Fruit fly (Drosophila melanogaster) whole organism, prepupa: ENCODE measurements around the gene CG5888.

ENCODE experiments used
- Blimp-1 ChIP-seq: fragments of 200-800 bp; sonication (Bioruptor generic); optimal IDR thresholded peaks from 3 replicates; lab custom pipeline; 2017; ENCODE audit warnings: missing biosample characterization, missing genetic modification characterization, mild to moderate bottlenecking, moderate library complexity, missing genetic modification reagents
- CG10631 ChIP-seq: fragments of 200-800 bp; sonication (Bioruptor generic); optimal IDR thresholded peaks from 2 replicates; lab custom pipeline; 2016; ENCODE audit warnings: missing biosample characterization, missing genetic modification characterization
- CG10669 ChIP-seq: fragments of 200-800 bp; sonication (Bioruptor generic); optimal IDR thresholded peaks from 3 replicates; lab custom pipeline; 2018; ENCODE audit warnings: missing biosample characterization, mild to moderate bottlenecking, missing genetic modification characterization, moderate library complexity
- CG11294 ChIP-seq: fragments of 200-800 bp; sonication (Bioruptor generic); IDR thresholded peaks from 2 replicates; pipeline ENCODE4 v1.3.6; 2022; ENCODE audit warnings: missing biosample characterization, missing genetic modification characterization
- CG11762 ChIP-seq: fragments of 200-800 bp; sonication (Bioruptor generic); optimal IDR thresholded peaks from 3 replicates; lab custom pipeline; 2016; ENCODE audit warnings: missing biosample characterization, missing genetic modification characterization; ENCODE audit not compliant: insufficient read depth
- CG11902 ChIP-seq: fragments of 200-800 bp; sonication (Bioruptor generic); optimal IDR thresholded peaks from 3 replicates; lab custom pipeline; 2016; ENCODE audit warnings: missing biosample characterization, missing genetic modification characterization
- CG15336 ChIP-seq: fragments of 200-800 bp; sonication (Bioruptor generic); IDR thresholded peaks from 2 replicates; pipeline ENCODE4 v1.3.6; 2022; ENCODE audit warnings: missing biosample characterization, missing genetic modification characterization
- CG1621 ChIP-seq: fragments of 200-800 bp; sonication (Bioruptor generic); optimal IDR thresholded peaks from 3 replicates; lab custom pipeline; 2018; ENCODE audit warnings: missing biosample characterization, mild to moderate bottlenecking, missing genetic modification characterization
- CG31627 ChIP-seq: fragments of 200-800 bp; sonication (Bioruptor generic); optimal IDR thresholded peaks from 3 replicates; lab custom pipeline; 2016; ENCODE audit warnings: missing biosample characterization, missing genetic modification characterization
- CG34406 ChIP-seq: fragments of 200-800 bp; sonication (Bioruptor generic); optimal IDR thresholded peaks from 3 replicates; lab custom pipeline; 2016; ENCODE audit warnings: missing biosample characterization, missing genetic modification characterization
- CG3919 ChIP-seq: fragments of 200-800 bp; sonication (Bioruptor generic); optimal IDR thresholded peaks from 3 replicates; lab custom pipeline; 2016; ENCODE audit warnings: missing biosample characterization, missing genetic modification characterization
- CG4318 ChIP-seq: fragments of 200-800 bp; sonication (Bioruptor generic); optimal IDR thresholded peaks from 3 replicates; lab custom pipeline; 2017; ENCODE audit warnings: missing biosample characterization, mild to moderate bottlenecking, missing genetic modification characterization
- CG6163 ChIP-seq: fragments of 200-800 bp; sonication (Bioruptor generic); IDR thresholded peaks from 3 replicates; pipeline ENCODE4 v1.3.6; 2022; ENCODE audit warnings: missing biosample characterization, missing genetic modification characterization
- CG6792 ChIP-seq: fragments of 200-800 bp; sonication (Bioruptor generic); optimal IDR thresholded peaks from 3 replicates; lab custom pipeline; 2016; ENCODE audit warnings: missing biosample characterization, missing genetic modification characterization
- CG6808 ChIP-seq: fragments of 200-800 bp; sonication (Bioruptor generic); optimal IDR thresholded peaks from 3 replicates; lab custom pipeline; 2017; ENCODE audit warnings: missing biosample characterization, missing genetic modification characterization, mild to moderate bottlenecking, moderate library complexity, missing genetic modification reagents
- CG6854 ChIP-seq: fragments of 200-800 bp; sonication (Bioruptor generic); optimal IDR thresholded peaks from 2 replicates; lab custom pipeline; 2017; ENCODE audit warnings: missing biosample characterization, mild to moderate bottlenecking, missing genetic modification characterization
- CG7368 ChIP-seq: fragments of 200-800 bp; sonication (Bioruptor generic); optimal IDR thresholded peaks from 3 replicates; lab custom pipeline; 2016; ENCODE audit warnings: missing biosample characterization, missing genetic modification characterization
- CG8119 ChIP-seq: fragments of 200-800 bp; sonication (Bioruptor generic); IDR thresholded peaks from 3 replicates; pipeline ENCODE4 v1.3.6; 2022; ENCODE audit warnings: missing biosample characterization, missing genetic modification characterization
- CG8632 ChIP-seq: fragments of 200-800 bp; sonication (Bioruptor generic); optimal IDR thresholded peaks from 3 replicates; lab custom pipeline; 2016; ENCODE audit warnings: missing biosample characterization, missing genetic modification characterization
- CG9139 ChIP-seq: fragments of 200-800 bp; sonication (Bioruptor generic); optimal IDR thresholded peaks from 3 replicates; lab custom pipeline; 2017; ENCODE audit warnings: missing biosample characterization, mild to moderate bottlenecking, missing genetic modification characterization
- Eip93F ChIP-seq: fragments of 200-800 bp; sonication (Bioruptor generic); optimal IDR thresholded peaks from 2 replicates; lab custom pipeline; 2016; ENCODE audit warnings: missing biosample characterization, mild to moderate bottlenecking, missing genetic modification characterization
- Ets21C ChIP-seq: fragments of 200-800 bp; sonication (Bioruptor generic); optimal IDR thresholded peaks from 3 replicates; lab custom pipeline; 2016; ENCODE audit warnings: missing biosample characterization, missing genetic modification characterization
- Ets96B ChIP-seq: fragments of 200-800 bp; optimal IDR thresholded peaks from 2 replicates; lab custom pipeline; 2019; ENCODE audit warnings: missing biosample characterization, mild to moderate bottlenecking, missing genetic modification characterization, moderate library complexity
- Gug ChIP-seq: fragments of 200-800 bp; sonication (Bioruptor generic); IDR thresholded peaks from 2 replicates; pipeline ENCODE4 v1.3.6; 2022; ENCODE audit warnings: missing biosample characterization, missing genetic modification characterization
- Hr38 ChIP-seq: sonication (Bioruptor generic); optimal IDR thresholded peaks from 2 replicates; lab custom pipeline; 2016; ENCODE audit warnings: missing biosample characterization, missing genetic modification characterization
- Hr39 ChIP-seq: fragments of 200-800 bp; sonication (Bioruptor generic); optimal IDR thresholded peaks from 2 replicates; lab custom pipeline; 2016; ENCODE audit warnings: missing biosample characterization, missing genetic modification characterization
- Hr4 ChIP-seq: fragments of 200-800 bp; sonication (Bioruptor generic); optimal IDR thresholded peaks from 3 replicates; lab custom pipeline; 2016; ENCODE audit warnings: missing biosample characterization, missing genetic modification characterization
- Lpt ChIP-seq: fragments of 200-800 bp; sonication (Bioruptor generic); optimal IDR thresholded peaks from 3 replicates; lab custom pipeline; 2016; ENCODE audit warnings: missing biosample characterization, missing genetic modification characterization
- OdsH ChIP-seq: fragments of 200-800 bp; sonication (Bioruptor generic); optimal IDR thresholded peaks from 3 replicates; lab custom pipeline; 2016; ENCODE audit warnings: missing biosample characterization, missing genetic modification characterization
- Smox ChIP-seq: fragments of 200-800 bp; sonication (Bioruptor generic); optimal IDR thresholded peaks from 3 replicates; lab custom pipeline; 2016; ENCODE audit warnings: missing biosample characterization, missing genetic modification characterization
- Sox102F ChIP-seq: fragments of 200-800 bp; sonication (Bioruptor generic); optimal IDR thresholded peaks from 2 replicates; lab custom pipeline; 2016; ENCODE audit warnings: missing biosample characterization, mild to moderate bottlenecking, missing genetic modification characterization
- Sox14 ChIP-seq: fragments of 200-800 bp; sonication (Bioruptor generic); optimal IDR thresholded peaks from 3 replicates; lab custom pipeline; 2016; ENCODE audit warnings: missing biosample characterization, missing genetic modification characterization
- Sox15 ChIP-seq: fragments of 200-800 bp; sonication (Bioruptor generic); optimal IDR thresholded peaks from 3 replicates; lab custom pipeline; 2016; ENCODE audit warnings: missing biosample characterization, missing genetic modification characterization
- achi ChIP-seq: fragments of 200-800 bp; sonication (Bioruptor generic); optimal IDR thresholded peaks from 3 replicates; lab custom pipeline; 2016; ENCODE audit warnings: missing biosample characterization, missing genetic modification characterization
- acj6 ChIP-seq: fragments of 200-800 bp; sonication (Bioruptor generic); optimal IDR thresholded peaks from 3 replicates; lab custom pipeline; 2016; ENCODE audit warnings: missing biosample characterization, missing genetic modification characterization
- cyc ChIP-seq: fragments of 200-800 bp; sonication (Bioruptor generic); optimal IDR thresholded peaks from 3 replicates; lab custom pipeline; 2016; ENCODE audit warnings: missing biosample characterization, missing genetic modification characterization
- dac ChIP-seq: fragments of 200-800 bp; sonication (Bioruptor generic); optimal IDR thresholded peaks from 2 replicates; lab custom pipeline; 2017; ENCODE audit warnings: missing biosample characterization, mild to moderate bottlenecking, missing genetic modification characterization
- dsx ChIP-seq: fragments of 200-800 bp; optimal IDR thresholded peaks from 3 replicates; lab custom pipeline; 2019; ENCODE audit warnings: missing biosample characterization, mild to moderate bottlenecking, missing genetic modification characterization, moderate library complexity; ENCODE audit not compliant: poor library complexity, severe bottlenecking
- eg ChIP-seq: fragments of 200-800 bp; sonication (Bioruptor generic); IDR thresholded peaks from 3 replicates; pipeline ENCODE4 v1.3.6; 2022; ENCODE audit warnings: missing biosample characterization, missing genetic modification characterization
- esn ChIP-seq: fragments of 200-800 bp; sonication (Bioruptor generic); optimal IDR thresholded peaks from 2 replicates; lab custom pipeline; 2016; ENCODE audit warnings: missing biosample characterization, mild to moderate bottlenecking, missing genetic modification characterization, moderate library complexity
- fd59A ChIP-seq: fragments of 200-800 bp; sonication (Bioruptor generic); optimal IDR thresholded peaks from 2 replicates; lab custom pipeline; 2017; ENCODE audit warnings: missing biosample characterization, mild to moderate bottlenecking, missing genetic modification characterization, missing genetic modification reagents
- fd85E ChIP-seq: fragments of 200-800 bp; sonication (Bioruptor generic); optimal IDR thresholded peaks from 3 replicates; lab custom pipeline; 2016; ENCODE audit warnings: missing biosample characterization, missing genetic modification characterization
- fkh ChIP-seq: fragments of 200-800 bp; sonication (Bioruptor generic); optimal IDR thresholded peaks from 3 replicates; lab custom pipeline; 2017; ENCODE audit warnings: missing biosample characterization, mild to moderate bottlenecking, missing genetic modification characterization, moderate library complexity
- net ChIP-seq: fragments of 200-800 bp; sonication (Bioruptor generic); optimal IDR thresholded peaks from 3 replicates; lab custom pipeline; 2016; ENCODE audit warnings: missing biosample characterization, missing genetic modification characterization
- pdm3 ChIP-seq: fragments of 200-800 bp; sonication (Bioruptor generic); optimal IDR thresholded peaks from 3 replicates; lab custom pipeline; 2016; ENCODE audit warnings: missing biosample characterization, missing genetic modification characterization
- salr ChIP-seq, 2 experiments: fragments of 200-800 bp; sonication (Bioruptor generic); optimal IDR thresholded peaks; 3 replicates each; lab custom pipeline; 2016 to 2018; ENCODE audit warnings: missing biosample characterization in 2 of 2, missing genetic modification characterization in 2 of 2, mild to moderate bottlenecking in 1 of 2
- spab ChIP-seq: fragments of 200-800 bp; sonication (Bioruptor generic); optimal IDR thresholded peaks from 2 replicates; lab custom pipeline; 2017; ENCODE audit warnings: missing biosample characterization, mild to moderate bottlenecking, missing genetic modification characterization, missing genetic modification reagents
- ss ChIP-seq, 2 experiments: fragments of 200-800 bp; sonication (Bioruptor generic); optimal IDR thresholded peaks; 2 replicates in 1 of 2; 3 replicates in 1 of 2; lab custom pipeline; 2017 to 2018; ENCODE audit warnings: mild to moderate bottlenecking in 2 of 2, missing biosample characterization in 2 of 2, missing genetic modification characterization in 2 of 2, moderate library complexity in 1 of 2
- svp ChIP-seq: fragments of 200-800 bp; sonication (Bioruptor generic); peaks from one replicate; lab custom pipeline; 2016; ENCODE audit warnings: missing biosample characterization, missing genetic modification characterization
- topi ChIP-seq: fragments of 200-800 bp; sonication (Bioruptor generic); optimal IDR thresholded peaks from 3 replicates; lab custom pipeline; 2016; ENCODE audit warnings: missing biosample characterization, missing genetic modification characterization

CG5888 gene

dm6 chr2L:16448451-16449206, at the start of gene CG5888:
CG5888 (minus strand) TSS chr2L:16448469.
- TF ChIP-seq eg (GFP tag; lab: Robert Waterston, UW): peak; percentile 82
- TF ChIP-seq CG6792 (GFP tag; lab: Kevin White, UChicago): peak; percentile 77
- TF ChIP-seq CG4318 (GFP tag; lab: Kevin White, UChicago): peak; percentile 60
- TF ChIP-seq Hr4 (GFP tag; lab: Kevin White, UChicago): peak; percentile 48
- TF ChIP-seq topi (GFP tag; lab: Kevin White, UChicago): peak; percentile 36
- TF ChIP-seq fd85E: peak; percentile 24
- peak; percentile 83 for TF ChIP-seq CG10631 (GFP tag; lab: Kevin White, UChicago)
- peak; percentile 77 for TF ChIP-seq OdsH
- TF ChIP-seq achi: peak; percentile 83
- peak; percentile 72 for TF ChIP-seq esn
- no peak for TF ChIP-seq Eip93F (GFP tag; lab: Kevin White, UChicago)
- TF ChIP-seq CG3919 (GFP tag; lab: Kevin White, UChicago): peak; percentile 54
- peak; percentile 36 for TF ChIP-seq net (GFP tag; lab: Kevin White, UChicago)
- TF ChIP-seq CG7368 (GFP tag; lab: Kevin White, UChicago): peak; percentile 49
- peak; percentile 33 for TF ChIP-seq CG11762 (GFP tag; lab: Kevin White, UChicago)
- TF ChIP-seq fd59A: peak; percentile 25
- TF ChIP-seq CG11294 (GFP tag; lab: Robert Waterston, UW): peak; percentile 57
- TF ChIP-seq Hr39: no peak
- TF ChIP-seq Sox102F: peak; percentile 16
- peak; percentile 47 for TF ChIP-seq CG10669 (GFP tag; lab: Kevin White, UChicago)
- TF ChIP-seq dac (GFP tag; lab: Kevin White, UChicago): peak; percentile 66
- peak; percentile 36 for TF ChIP-seq Smox
- peak; percentile 42 for TF ChIP-seq Lpt (GFP tag; lab: Kevin White, UChicago)
- TF ChIP-seq CG8632 (GFP tag; lab: Kevin White, UChicago): peak; percentile 85
- TF ChIP-seq spab (GFP tag; lab: Kevin White, UChicago): peak; percentile 70
- peak; percentile 60 to 79 for TF ChIP-seq ss (GFP tag; optimal IDR thresholded peaks at IDR 0.05; lab: Kevin White, UChicago)
- TF ChIP-seq CG34406: peak; percentile 87
- TF ChIP-seq fkh (GFP tag; lab: Kevin White, UChicago): peak; percentile 11
- TF ChIP-seq Ets96B: peak; percentile 65
- peak; percentile 6 for TF ChIP-seq cyc
- peak; percentile 70 for TF ChIP-seq Sox15 (GFP tag; lab: Kevin White, UChicago)
- TF ChIP-seq CG6163 (GFP tag; lab: Robert Waterston, UW): 0 out of 3 replicates have a peak, but pooled peaks have one; percentile 50
- peak; percentile 82 for TF ChIP-seq acj6 (GFP tag; lab: Kevin White, UChicago)
- no peak for TF ChIP-seq CG1621 (tag; lab: Kevin White, UChicago)
- no peak for TF ChIP-seq Hr38
- TF ChIP-seq CG31627 (GFP tag; lab: Kevin White, UChicago): peak; percentile 10
- TF ChIP-seq salr (GFP tag; optimal IDR thresholded peaks at IDR 0.05; lab: Kevin White, UChicago): peak in 1 of 2 experiments; percentile 84
- TF ChIP-seq dsx (GFP tag; lab: Kevin White, UChicago): peak; percentile 48
- peak; percentile 3 for TF ChIP-seq CG9139 (GFP tag; lab: Kevin White, UChicago)
- peak; percentile 45 for TF ChIP-seq Sox14
- TF ChIP-seq pdm3 (GFP tag; lab: Kevin White, UChicago): peak; percentile 45
- TF ChIP-seq svp: peak; percentile 36
- TF ChIP-seq CG8119: peak; percentile 94
- TF ChIP-seq Ets21C (GFP tag; lab: Kevin White, UChicago): no peak
- TF ChIP-seq CG11902 (GFP tag; lab: Kevin White, UChicago): peak; percentile 23
- TF ChIP-seq Blimp-1: peak; percentile 22
- TF ChIP-seq Gug (GFP tag; lab: Robert Waterston, UW): peak; percentile 65
- no peak for TF ChIP-seq CG6854 (GFP tag; lab: Kevin White, UChicago)
- TF ChIP-seq CG6808 (GFP tag; lab: Kevin White, UChicago): peak; percentile 60
- peak; percentile 93 for TF ChIP-seq CG15336 (GFP tag; lab: Robert Waterston, UW)
